Worm (Caenorhabditis elegans): ENCODE measurements around the gene F53G2.2.

F53G2.2 gene

DNA sequence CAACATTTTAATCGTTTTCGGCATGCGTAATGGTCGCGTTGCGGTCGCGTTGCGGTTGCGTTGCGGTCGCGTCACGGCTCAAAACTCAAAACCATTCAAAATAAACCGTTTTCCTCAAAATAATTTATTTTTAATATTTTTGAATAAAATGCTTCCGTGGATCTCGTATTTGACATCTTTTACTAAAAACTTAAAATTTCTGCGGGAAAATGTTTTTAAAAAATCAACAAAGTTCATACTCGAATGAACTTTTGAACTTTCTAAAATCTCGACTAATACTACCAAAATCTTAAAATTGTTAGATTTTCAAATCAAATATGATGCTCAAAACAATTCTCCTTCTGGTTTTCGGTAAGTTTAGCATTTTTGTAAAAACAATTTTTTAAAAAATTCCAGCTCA, at the start of gene F53G2.2:
Gene F53G2.2 (plus strand): TSS at position 301 of the 400 bp plus-strand sequence.
- TF ChIP-seq snpc-4 (tag; optimal IDR thresholded peaks at IDR 0.05) = no peak
- no peak for TF ChIP-seq nhr-19 (GFP tag; conservative IDR thresholded peaks at IDR 0.05)
- TF ChIP-seq fkh-4 (tag; optimal IDR thresholded peaks at IDR 0.05; ENCODE audit: borderline replicate concordance) = no peak
- TF ChIP-seq hlh-17 (GFP tag; optimal IDR thresholded peaks at IDR 0.05; ENCODE audit: borderline replicate concordance) = no peak
- TF ChIP-seq grh-1 (GFP tag; IDR thresholded peaks at IDR 0.05) = no peak
- TF ChIP-seq pqm-1 (tag; optimal IDR thresholded peaks at IDR 0.05) = no peak
- no peak for TF ChIP-seq zip-4 (GFP tag; optimal IDR thresholded peaks at IDR 0.05)
- TF ChIP-seq blmp-1 (tag; optimal IDR thresholded peaks at IDR 0.05) = no peak
- no peak for TF ChIP-seq nhr-90 (tag; optimal IDR thresholded peaks at IDR 0.05; ENCODE audit: poor library complexity)
- no peak for TF ChIP-seq pax-3 (tag; optimal IDR thresholded peaks at IDR 0.05)
- TF ChIP-seq rnt-1 (tag; optimal IDR thresholded peaks at IDR 0.05) = no peak
- TF ChIP-seq nhr-12 (tag; optimal IDR thresholded peaks at IDR 0.05) = no peak
- no peak for TF ChIP-seq mab-9 (GFP tag; IDR thresholded peaks at IDR 0.05)
- no peak for TF ChIP-seq zag-1 (tag; optimal IDR thresholded peaks at IDR 0.05)
- TF ChIP-seq lir-3 (tag; optimal IDR thresholded peaks at IDR 0.05; ENCODE audit: poor library complexity) = no peak
- TF ChIP-seq sox-4 (tag; optimal IDR thresholded peaks at IDR 0.05) = no peak

DNA sequence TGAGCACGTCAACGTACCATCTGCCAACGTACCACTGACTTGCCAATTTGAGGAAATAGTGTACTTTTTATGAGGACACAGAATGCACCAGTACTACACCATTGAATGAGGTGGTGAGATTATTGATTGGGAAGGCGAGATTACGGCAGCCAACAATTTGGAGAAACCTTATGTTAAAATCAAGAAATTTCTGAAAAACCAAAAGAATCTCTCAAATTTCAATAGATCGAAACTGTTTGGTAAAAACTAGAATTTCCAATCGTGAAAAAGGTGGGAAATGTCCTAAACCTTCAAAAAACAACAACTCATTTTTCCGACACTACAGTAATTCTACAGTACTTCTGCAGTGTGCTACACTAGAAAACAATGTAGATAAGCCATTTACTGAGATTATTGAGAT, 49.7 kb upstream of the F53G2.2 start, which contains the start of gene ceh-86:
Gene ceh-86 (minus strand): TSS at position 101 of the 400 bp plus-strand sequence.
- TF ChIP-seq sptf-1 (tag; optimal IDR thresholded peaks at IDR 0.05) = no peak
- TF ChIP-seq nhr-47 (tag; optimal IDR thresholded peaks at IDR 0.05) = no peak

DNA sequence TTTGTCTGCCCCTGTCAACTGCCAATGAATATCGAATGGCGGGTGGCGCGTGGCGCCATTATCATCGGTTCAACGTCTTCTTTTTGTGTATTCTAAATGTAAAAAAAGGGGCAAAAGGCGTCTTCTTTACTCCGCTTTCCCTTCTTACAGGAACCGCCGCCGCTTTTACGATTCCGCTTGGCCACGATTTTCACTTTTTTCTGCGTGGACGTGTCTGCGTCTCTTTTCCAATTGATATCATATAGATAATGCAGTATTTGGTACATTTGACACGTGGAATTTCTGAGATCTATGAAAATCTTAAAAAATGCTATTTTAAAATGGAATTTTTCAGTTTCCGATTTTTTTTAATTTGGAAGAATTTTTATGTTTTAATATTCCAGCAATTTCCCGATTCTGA, 46.2 kb upstream of the F53G2.2 start:
- peak; percentile 97 for TF ChIP-seq blmp-1 (tag; optimal IDR thresholded peaks at IDR 0.05)
- no peak for TF ChIP-seq sox-4 (tag; optimal IDR thresholded peaks at IDR 0.05)
- peak in 2 of 6 experiments; percentile 21 to 29 for TF ChIP-seq elt-3 (tag; optimal IDR thresholded peaks at IDR 0.05)
- TF ChIP-seq efl-1 (optimal IDR thresholded peaks at IDR 0.05) = no peak
- peak in 1 of 2 experiments; percentile 40 for TF ChIP-seq efl-1 (GFP tag; optimal IDR thresholded peaks at IDR 0.05 in 1 of 2)

DNA sequence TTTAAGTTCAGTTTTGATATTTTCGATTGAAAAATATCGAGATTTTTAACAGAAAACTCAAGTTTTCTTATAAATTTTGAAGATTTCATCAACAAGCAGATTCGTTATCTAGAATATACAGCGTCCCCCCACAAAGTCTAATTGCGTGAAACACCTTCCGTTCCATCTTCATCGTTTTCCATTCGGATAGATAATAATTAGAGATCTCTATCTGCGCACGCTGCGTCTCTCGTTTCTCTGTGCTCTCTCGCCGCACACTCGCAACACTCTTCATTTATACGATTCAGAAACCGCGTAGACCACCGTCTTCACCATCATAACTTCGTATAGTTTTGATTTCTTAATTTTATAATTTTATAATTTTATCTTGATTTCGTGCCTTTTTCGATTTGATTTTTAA, 45.0 kb upstream of the F53G2.2 start:
- TF ChIP-seq nhr-90 (tag; optimal IDR thresholded peaks at IDR 0.05; ENCODE audit: poor library complexity) = peak; percentile 11
- TF ChIP-seq rnt-1 (tag; optimal IDR thresholded peaks at IDR 0.05) = peak; percentile 42
- peak; percentile 68 for TF ChIP-seq lin-14 (GFP tag; optimal IDR thresholded peaks at IDR 0.05)
- no peak for TF ChIP-seq nhr-12 (tag; optimal IDR thresholded peaks at IDR 0.05)
- no peak for TF ChIP-seq tbx-2 (tag; optimal IDR thresholded peaks at IDR 0.05)
- no peak for TF ChIP-seq dsc-1 (tag; optimal IDR thresholded peaks at IDR 0.05)
- TF ChIP-seq skn-1 (tag; optimal IDR thresholded peaks at IDR 0.05) = no peak
- TF ChIP-seq elt-3 (tag; optimal IDR thresholded peaks at IDR 0.05) = peak in 1 of 6 experiments; percentile 25
- peak; percentile 67 for TF ChIP-seq blmp-1 (tag; optimal IDR thresholded peaks at IDR 0.05)

DNA sequence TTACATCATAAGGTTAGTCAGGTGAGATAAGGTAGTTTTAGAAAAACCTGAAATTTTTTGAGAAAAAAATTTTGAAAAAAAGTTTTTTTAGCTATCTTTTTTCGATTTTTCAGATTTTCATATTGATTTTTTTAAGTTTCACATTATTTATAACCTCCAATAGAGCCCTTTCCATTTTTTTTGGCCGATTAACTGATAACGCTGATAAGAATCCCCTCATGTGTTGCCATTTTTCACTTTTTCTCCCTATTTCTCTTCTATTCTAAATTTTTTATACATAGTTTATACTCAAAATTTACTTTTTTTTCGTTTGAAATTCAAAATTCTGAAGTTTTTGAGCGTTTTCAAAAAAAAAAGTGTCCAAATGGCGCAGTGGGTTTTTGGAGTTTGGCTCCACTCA, 43.5 kb upstream of the F53G2.2 start:
- no peak for TF ChIP-seq zag-1 (tag; optimal IDR thresholded peaks at IDR 0.05)
- TF ChIP-seq elt-2 (tag; optimal IDR thresholded peaks at IDR 0.05) = peak; percentile 62
- no peak for TF ChIP-seq fkh-8 (tag; optimal IDR thresholded peaks at IDR 0.05)

DNA sequence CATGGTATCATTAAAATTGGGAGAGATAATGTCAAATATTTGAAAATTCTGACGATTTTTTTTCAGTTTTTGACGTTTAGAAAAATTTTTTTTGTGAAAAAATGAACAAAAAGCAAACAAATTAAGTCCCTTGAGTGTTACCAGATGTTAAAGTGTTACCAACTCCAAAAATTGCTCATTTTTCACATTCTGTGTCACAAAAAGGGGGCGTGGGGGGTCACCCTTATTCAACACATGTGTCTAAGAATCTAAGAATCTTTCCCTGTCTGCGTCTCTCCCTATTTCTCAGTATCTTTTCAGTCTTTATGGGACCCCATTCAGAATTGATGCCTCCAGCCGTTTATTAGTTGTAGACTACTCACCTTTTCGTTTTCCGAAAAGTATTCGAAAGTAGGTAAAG, 42.8 kb upstream of the F53G2.2 start:
- TF ChIP-seq fkh-4 (tag; optimal IDR thresholded peaks at IDR 0.05; ENCODE audit: borderline replicate concordance) = peak; percentile 74
- no peak for TF ChIP-seq unc-86 (tag; optimal IDR thresholded peaks at IDR 0.05)
- TF ChIP-seq unc-130 (tag; optimal IDR thresholded peaks at IDR 0.05) = no peak
- peak; percentile 91 for TF ChIP-seq dsc-1 (tag; optimal IDR thresholded peaks at IDR 0.05)
- no peak for TF ChIP-seq efl-1 (optimal IDR thresholded peaks at IDR 0.05)
- peak in 1 of 2 experiments; percentile 9 for TF ChIP-seq efl-1 (GFP tag; optimal IDR thresholded peaks at IDR 0.05 in 1 of 2)
- no peak for TF ChIP-seq zip-4 (GFP tag; optimal IDR thresholded peaks at IDR 0.05)

DNA sequence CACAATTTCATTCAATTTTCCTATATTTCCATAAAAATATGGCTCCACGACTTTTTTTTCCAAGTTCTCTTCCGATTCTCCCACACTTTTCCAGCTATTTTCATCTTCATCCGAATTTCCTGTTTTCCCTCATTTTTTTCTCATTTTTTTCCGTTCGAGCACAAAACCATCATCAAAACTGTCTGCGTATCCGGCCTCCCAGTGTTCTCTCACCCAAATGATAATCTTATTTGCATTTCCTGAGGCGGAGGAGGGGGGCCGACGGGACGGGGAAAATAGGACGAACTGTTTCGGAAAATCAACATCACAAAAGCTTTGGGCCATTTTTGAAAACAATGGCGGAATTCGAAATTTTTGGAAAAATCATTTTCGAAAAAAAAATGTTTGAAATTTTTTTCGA, 41.4 kb upstream of the F53G2.2 start:
- no peak for TF ChIP-seq nhr-76 (tag; optimal IDR thresholded peaks at IDR 0.05)
- TF ChIP-seq nhr-84 (tag; optimal IDR thresholded peaks at IDR 0.05) = no peak
- TF ChIP-seq dpl-1 (GFP tag; optimal IDR thresholded peaks at IDR 0.05) = no peak
- no peak for TF ChIP-seq nhr-237 (tag; optimal IDR thresholded peaks at IDR 0.05)

Data from whole organism, L1 larva.